Worm (Caenorhabditis elegans) whole organism, young adult: Measurements from ENCODE around the gene srlf-30.

ENCODE experiments used
- B0035.1 ChIP-seq: sonication (generic microtip); optimal IDR thresholded peaks from 2 replicates; lab custom pipeline; 2016; ENCODE audit warnings: missing genetic modification characterization, mild to moderate bottlenecking, missing compliant biosample characterization, missing genotype, missing genetic modification reagents
- B0261.1 ChIP-seq: sonication (generic microtip); optimal IDR thresholded peaks from 2 replicates; lab custom pipeline; 2016; ENCODE audit warnings: mild to moderate bottlenecking, missing genetic modification characterization, moderate library complexity, missing compliant biosample characterization
- D2030.7 ChIP-seq: fragments of 200-800 bp; sonication (Bioruptor generic); IDR thresholded peaks from 2 replicates; pipeline ENCODE4 v1.3.6; 2022; ENCODE audit warnings: missing genetic modification reagents, missing genetic modification characterization, missing compliant biosample characterization
- F33H1.4 ChIP-seq: fragments of 200-800 bp; sonication (Bioruptor generic); IDR thresholded peaks from 2 replicates; pipeline ENCODE4 v1.3.6; 2022; ENCODE audit warnings: missing genetic modification reagents, missing genetic modification characterization, missing compliant biosample characterization
- F49E8.2 ChIP-seq: sonication (generic microtip); optimal IDR thresholded peaks from 3 replicates; lab custom pipeline; 2017; ENCODE audit warnings: missing genetic modification characterization, mild to moderate bottlenecking, missing compliant biosample characterization, antibody characterized with exemption, moderate library complexity; ENCODE audit not compliant: insufficient read depth
- F55B11.4 ChIP-seq: sonication (generic microtip); optimal IDR thresholded peaks from 2 replicates; lab custom pipeline; 2016; ENCODE audit warnings: missing compliant biosample characterization, missing genetic modification characterization, borderline replicate concordance; ENCODE audit not compliant: insufficient read depth
- K11D2.4 ChIP-seq: fragments of 200-800 bp; sonication (Bioruptor generic); IDR thresholded peaks from 2 replicates; pipeline ENCODE4 v1.3.6; 2022; ENCODE audit warnings: missing genetic modification reagents, missing genetic modification characterization, missing compliant biosample characterization
- Y53G8AR.9 ChIP-seq: fragments of 200-800 bp; sonication (Bioruptor generic); conservative IDR thresholded peaks from 2 replicates; pipeline ENCODE4 v1.3.6; 2022; ENCODE audit warnings: missing genetic modification reagents, missing genetic modification characterization, missing compliant biosample characterization
- Y95B8A.8 ChIP-seq: fragments of 200-800 bp; sonication (Bioruptor generic); IDR thresholded peaks from 2 replicates; pipeline ENCODE4 v1.3.6; 2022; ENCODE audit warnings: missing genetic modification reagents, missing genetic modification characterization, missing compliant biosample characterization
- aptf-2 ChIP-seq: fragments of 200-800 bp; sonication (Bioruptor generic); conservative IDR thresholded peaks from 2 replicates; pipeline ENCODE4 v1.3.6; 2022; ENCODE audit warnings: missing genetic modification reagents, missing genetic modification characterization, missing compliant biosample characterization
- aptf-3 ChIP-seq: fragments of 200-800 bp; sonication (Bioruptor generic); IDR thresholded peaks from 2 replicates; pipeline ENCODE4 v1.3.6; 2022; ENCODE audit warnings: missing genetic modification characterization, missing compliant biosample characterization
- attf-5 ChIP-seq: fragments of 200-800 bp; sonication (Bioruptor generic); optimal IDR thresholded peaks from 2 replicates; lab custom pipeline; 2018; ENCODE audit warnings: mild to moderate bottlenecking, missing genetic modification characterization, missing compliant biosample characterization
- ceh-40 ChIP-seq: fragments of 200-800 bp; sonication (Bioruptor generic); IDR thresholded peaks from 2 replicates; pipeline ENCODE4 v1.3.6; 2022; ENCODE audit warnings: missing genetic modification characterization, missing compliant biosample characterization
- ceh-58 ChIP-seq: fragments of 200-800 bp; sonication (Bioruptor generic); IDR thresholded peaks from 2 replicates; pipeline ENCODE4 v1.3.6; 2022; ENCODE audit warnings: missing genetic modification characterization, missing compliant biosample characterization
- ceh-79 ChIP-seq: sonication (generic microtip); optimal IDR thresholded peaks from 2 replicates; lab custom pipeline; 2017; ENCODE audit warnings: mild to moderate bottlenecking, missing genetic modification characterization, missing compliant biosample characterization
- dox-1 ChIP-seq: fragments of 200-800 bp; sonication (Bioruptor generic); IDR thresholded peaks from 2 replicates; pipeline ENCODE4 v1.3.6; 2022; ENCODE audit warnings: missing genetic modification reagents, missing genetic modification characterization, missing compliant biosample characterization
- dpff-1 ChIP-seq: sonication (generic microtip); optimal IDR thresholded peaks from 2 replicates; lab custom pipeline; 2017; ENCODE audit warnings: mild to moderate bottlenecking, missing genetic modification characterization, missing compliant biosample characterization
- dpl-1 ChIP-seq: fragments of 150-350 bp; optimal IDR thresholded peaks from 2 replicates; lab custom pipeline; 2014; ENCODE audit warnings: missing biosample characterization, missing genetic modification reagents, missing genetic modification characterization
- ekl-4 ChIP-seq: fragments of 200-800 bp; sonication (Bioruptor generic); IDR thresholded peaks from 2 replicates; pipeline ENCODE4 v1.3.6; 2022; ENCODE audit warnings: missing genetic modification reagents, missing genetic modification characterization, missing compliant biosample characterization
- ets-4 ChIP-seq: fragments of 200-800 bp; sonication (Bioruptor generic); optimal IDR thresholded peaks from 2 replicates; lab custom pipeline; 2018; ENCODE audit warnings: mild to moderate bottlenecking, missing genetic modification characterization, missing compliant biosample characterization
- hmg-1.2 ChIP-seq: fragments of 200-800 bp; sonication (Bioruptor generic); IDR thresholded peaks from 2 replicates; pipeline ENCODE4 v1.3.6; 2022; ENCODE audit warnings: missing genetic modification reagents, missing genetic modification characterization, missing compliant biosample characterization
- hmg-20 ChIP-seq: fragments of 200-800 bp; sonication (Bioruptor generic); IDR thresholded peaks from 2 replicates; pipeline ENCODE4 v1.3.6; 2022; ENCODE audit warnings: missing genetic modification reagents, missing genetic modification characterization, missing compliant biosample characterization
- hrde-1 ChIP-seq: sonication (generic microtip); optimal IDR thresholded peaks from 2 replicates; lab custom pipeline; 2016; ENCODE audit warnings: missing genetic modification characterization, mild to moderate bottlenecking, missing compliant biosample characterization, moderate library complexity, missing genotype, missing genetic modification reagents, borderline replicate concordance
- lag-1 ChIP-seq: fragments of 200-800 bp; sonication (Bioruptor generic); IDR thresholded peaks from 2 replicates; pipeline ENCODE4 v1.3.6; 2022; ENCODE audit warnings: missing genetic modification reagents, missing genetic modification characterization, missing compliant biosample characterization
- lir-1 ChIP-seq: fragments of 200-800 bp; sonication (Bioruptor generic); conservative IDR thresholded peaks from 2 replicates; pipeline ENCODE4 v1.3.6; 2022; ENCODE audit warnings: missing genetic modification reagents, missing genetic modification characterization, missing compliant biosample characterization
- lsl-1 ChIP-seq: fragments of 200-800 bp; sonication (Bioruptor generic); optimal IDR thresholded peaks from 2 replicates; lab custom pipeline; 2018; ENCODE audit warnings: mild to moderate bottlenecking, missing genetic modification characterization, moderate library complexity, missing compliant biosample characterization
- madf-10 ChIP-seq: sonication (generic microtip); optimal IDR thresholded peaks from 2 replicates; lab custom pipeline; 2016; ENCODE audit warnings: mild to moderate bottlenecking, missing genetic modification characterization, missing compliant biosample characterization
- madf-8 ChIP-seq: fragments of 200-800 bp; sonication (Bioruptor generic); conservative IDR thresholded peaks from 2 replicates; pipeline ENCODE4 v1.3.6; 2022; ENCODE audit warnings: missing genetic modification reagents, missing genetic modification characterization, missing compliant biosample characterization
- mxl-1 ChIP-seq: sonication (generic microtip); optimal IDR thresholded peaks from 2 replicates; lab custom pipeline; 2016; ENCODE audit warnings: missing genetic modification characterization, missing compliant biosample characterization
- nfya-1 ChIP-seq: sonication (generic microtip); optimal IDR thresholded peaks from 2 replicates; lab custom pipeline; 2017; ENCODE audit warnings: antibody characterized with exemption, missing compliant biosample characterization, missing genetic modification characterization, borderline replicate concordance; ENCODE audit not compliant: insufficient read depth
- nhr-120 ChIP-seq: fragments of 200-800 bp; sonication (Bioruptor generic); IDR thresholded peaks from 2 replicates; pipeline ENCODE4 v1.3.6; 2022; ENCODE audit warnings: missing genetic modification characterization, missing compliant biosample characterization
- nhr-27 ChIP-seq: fragments of 200-800 bp; sonication (Bioruptor generic); optimal IDR thresholded peaks from 2 replicates; lab custom pipeline; 2018; ENCODE audit warnings: mild to moderate bottlenecking, missing genetic modification characterization, moderate library complexity, missing compliant biosample characterization
- pbrm-1 ChIP-seq: fragments of 200-800 bp; sonication (Bioruptor generic); IDR thresholded peaks from 2 replicates; pipeline ENCODE4 v1.3.6; 2022; ENCODE audit warnings: missing genetic modification reagents, missing genetic modification characterization, missing compliant biosample characterization
- pha-4 ChIP-seq: fragments of 150-350 bp; sonication (generic microtip); optimal IDR thresholded peaks from 2 replicates; lab custom pipeline; 2014; ENCODE audit warnings: missing biosample characterization, missing genetic modification reagents, missing genetic modification characterization
- rec-8 ChIP-seq, 2 experiments: sonication (generic microtip); optimal IDR thresholded peaks; 2 replicates each; lab custom pipeline; 2016; ENCODE audit warnings: mild to moderate bottlenecking in 2 of 2, missing genetic modification characterization in 2 of 2, missing genetic modification reagents in 2 of 2, missing genotype in 2 of 2, missing biosample characterization in 1 of 2, missing compliant biosample characterization in 1 of 2, moderate library complexity in 1 of 2
- rpc-1 ChIP-seq, 2 experiments: fragments of 150-350 bp in 1 of 2; sonication (generic microtip) in 1 of 2; optimal IDR thresholded peaks; 2 replicates each; lab custom pipeline; 2014 to 2018; ENCODE audit warnings: missing biosample characterization in 1 of 2, missing genetic modification characterization in 1 of 2, missing genetic modification reagents in 1 of 2, missing genotype in 1 of 2
- snpc-1.1 ChIP-seq: sonication (generic microtip); optimal IDR thresholded peaks from 2 replicates; lab custom pipeline; 2017; ENCODE audit warnings: missing genetic modification characterization, mild to moderate bottlenecking, missing compliant biosample characterization, antibody characterized with exemption, moderate library complexity, missing genotype, missing genetic modification reagents; ENCODE audit not compliant: insufficient read depth
- snpc-1.3 ChIP-seq: sonication (generic microtip); optimal IDR thresholded peaks from 2 replicates; lab custom pipeline; 2017; ENCODE audit warnings: missing genetic modification characterization, mild to moderate bottlenecking, missing compliant biosample characterization, antibody characterized with exemption, moderate library complexity, missing genotype, missing genetic modification reagents; ENCODE audit not compliant: insufficient read depth
- tlf-1 ChIP-seq: fragments of 200-800 bp; sonication (Bioruptor generic); optimal IDR thresholded peaks from 2 replicates; lab custom pipeline; 2018; ENCODE audit warnings: mild to moderate bottlenecking, missing genetic modification characterization, missing compliant biosample characterization
- unc-130 ChIP-seq: sonication (generic microtip); optimal IDR thresholded peaks from 2 replicates; lab custom pipeline; 2016; ENCODE audit warnings: missing genetic modification reagents, missing genetic modification characterization, missing compliant biosample characterization
- unc-62 ChIP-seq: fragments of 150-350 bp; optimal IDR thresholded peaks from 2 replicates; lab custom pipeline; 2014; ENCODE audit warnings: missing biosample characterization, missing genetic modification reagents, missing genetic modification characterization
- ztf-18 ChIP-seq: sonication (generic microtip); optimal IDR thresholded peaks from 2 replicates; lab custom pipeline; 2016; ENCODE audit warnings: missing genotype, mild to moderate bottlenecking, missing genetic modification characterization, missing compliant biosample characterization
- ztf-25 ChIP-seq: fragments of 200-800 bp; sonication (Bioruptor generic); IDR thresholded peaks from 2 replicates; pipeline ENCODE4 v1.3.6; 2022; ENCODE audit warnings: missing genetic modification reagents, missing genetic modification characterization, missing compliant biosample characterization
- ztf-26 ChIP-seq: sonication (generic microtip); optimal IDR thresholded peaks from 2 replicates; lab custom pipeline; 2017; ENCODE audit warnings: missing genetic modification characterization, missing compliant biosample characterization
- ztf-3 ChIP-seq: fragments of 200-800 bp; sonication (Bioruptor generic); optimal IDR thresholded peaks from 2 replicates; lab custom pipeline; 2018; ENCODE audit warnings: mild to moderate bottlenecking, missing genetic modification characterization, missing compliant biosample characterization
- ztf-6 ChIP-seq: fragments of 200-800 bp; sonication (Bioruptor generic); IDR thresholded peaks from 2 replicates; pipeline ENCODE4 v1.3.6; 2022; ENCODE audit warnings: missing genetic modification reagents, missing genetic modification characterization, missing compliant biosample characterization

Gene srlf-30

ce11 chrIV:10918877-10919560 is 18.8 kb downstream of the srlf-30 start (continued):
- TF ChIP-seq F49E8.2 (no peak), ceh-58 (GFP tag; lab: Robert Waterston, UW) (no peak), mxl-1 (tag; lab: Kevin White, UChicago) (no peak), lsl-1 (GFP tag; lab: Kevin White, UChicago) (peak; percentile 93), pha-4 (tag; lab: Kevin White, UChicago) (no peak), nhr-27 (tag; lab: Kevin White, UChicago) (no peak), ets-4 (GFP tag; lab: Kevin White, UChicago) (no peak), ztf-6 (no peak), ekl-4 (GFP tag; lab: Robert Waterston, UW) (peak; percentile 43), B0035.1 (no peak), ztf-26 (tag; lab: Kevin White, UChicago) (peak; percentile 59), hmg-20 (GFP tag; lab: Robert Waterston, UW) (no peak), snpc-1.1 (tag; lab: Kevin White, UChicago) (no peak), aptf-2 (GFP tag; lab: Robert Waterston, UW) (no peak), madf-10 (tag; lab: Kevin White, UChicago) (peak; percentile 44), K11D2.4 (GFP tag; lab: Robert Waterston, UW) (0 out of 2 replicates have a peak, but pooled peaks have one; percentile 33), rpc-1 (optimal IDR thresholded peaks at IDR 0.05; lab: Kevin White, UChicago) (no peak), rpc-1 (tag; optimal IDR thresholded peaks at IDR 0.05; lab: Kevin White, UChicago) (no peak), snpc-1.3 (tag; lab: Kevin White, UChicago) (no peak), hmg-1.2 (GFP tag; lab: Robert Waterston, UW) (peak; percentile 91), Y53G8AR.9 (GFP tag; lab: Robert Waterston, UW) (no peak), attf-5 (peak; percentile 89), aptf-3 (GFP tag; lab: Robert Waterston, UW) (no peak), D2030.7 (GFP tag; lab: Robert Waterston, UW) (peak; percentile 14; the same call in 1 of the 2 replicates), madf-8 (GFP tag; lab: Robert Waterston, UW) (peak; percentile 91), B0261.1 (no peak), ztf-18 (tag; lab: Kevin White, UChicago) (peak; percentile 64), hrde-1 (no peak), ztf-3 (no peak), nhr-120 (GFP tag; lab: Robert Waterston, UW) (no peak), unc-130 (GFP tag; lab: Kevin White, UChicago) (no peak), Y95B8A.8 (GFP tag; lab: Robert Waterston, UW) (no peak), pbrm-1 (GFP tag; lab: Robert Waterston, UW) (0 out of 2 replicates have a peak, but pooled peaks have one; percentile 32), lag-1 (GFP tag; lab: Robert Waterston, UW) (no peak), dox-1 (GFP tag; lab: Robert Waterston, UW) (peak; percentile 84), lir-1 (GFP tag; lab: Robert Waterston, UW) (peak; percentile 74; the same call in 1 of the 2 replicates), ceh-40 (no peak), dpff-1 (tag; lab: Kevin White, UChicago) (no peak), tlf-1 (GFP tag; lab: Kevin White, UChicago) (no peak), unc-62 (GFP tag; lab: Kevin White, UChicago) (no peak), ceh-79 (tag; lab: Kevin White, UChicago) (no peak), nfya-1 (tag; lab: Kevin White, UChicago) (no peak), dpl-1 (no peak), F33H1.4 (GFP tag; lab: Robert Waterston, UW) (peak; percentile 92), F55B11.4 (tag; lab: Kevin White, UChicago) (no peak), ztf-25 (no peak), rec-8 (tag; optimal IDR thresholded peaks at IDR 0.05; lab: Kevin White, UChicago) (no peak)
